Worm (Caenorhabditis elegans) whole organism, L4 larva: ENCODE results near the gene R11G1.7.

ENCODE experiments used
- D1046.2 ChIP-seq: fragments of 200-800 bp; sonication (Bioruptor generic); IDR thresholded peaks from 2 replicates; pipeline ENCODE4 v1.3.6; 2022; ENCODE audit warnings: missing genetic modification characterization, missing compliant biosample characterization
- F10B5.3 ChIP-seq: sonication (generic microtip); optimal IDR thresholded peaks from 2 replicates; lab custom pipeline; 2016; ENCODE audit warnings: mild to moderate bottlenecking, missing genetic modification characterization, missing compliant biosample characterization
- R02D3.7 ChIP-seq: fragments of 150-350 bp; sonication (generic microtip); optimal IDR thresholded peaks from 3 replicates; lab custom pipeline; 2014; ENCODE audit warnings: missing biosample characterization, missing genetic modification characterization
- T26A8.4 ChIP-seq: fragments of 200-800 bp; sonication (Bioruptor generic); IDR thresholded peaks from 2 replicates; pipeline ENCODE4 v1.3.6; 2022; ENCODE audit warnings: missing genetic modification characterization, missing compliant biosample characterization
- Y48G9A.11 ChIP-seq: fragments of 200-800 bp; sonication (Bioruptor generic); IDR thresholded peaks from 2 replicates; pipeline ENCODE4 v1.3.6; 2022; ENCODE audit warnings: missing genetic modification reagents, missing genetic modification characterization, missing compliant biosample characterization
- Y75B8A.6 ChIP-seq: fragments of 200-800 bp; sonication (Bioruptor generic); IDR thresholded peaks from 2 replicates; pipeline ENCODE4 v1.3.6; 2022; ENCODE audit warnings: missing genetic modification reagents, missing genetic modification characterization, missing compliant biosample characterization
- aha-1 ChIP-seq: fragments of 150-350 bp; peaks from one replicate; lab custom pipeline; 2014; ENCODE audit warnings: missing biosample characterization, missing genetic modification characterization
- aly-2 ChIP-seq: sonication (generic microtip); optimal IDR thresholded peaks from 2 replicates; lab custom pipeline; 2018; ENCODE audit warnings: missing biosample characterization, missing genetic modification characterization
- arid-1 ChIP-seq: fragments of 200-800 bp; sonication (Bioruptor generic); conservative IDR thresholded peaks from 2 replicates; pipeline ENCODE4 v1.3.6; 2022; ENCODE audit warnings: missing genetic modification reagents, missing genetic modification characterization, missing compliant biosample characterization
- ceh-20 ChIP-seq: fragments of 200-800 bp; sonication (Bioruptor generic); IDR thresholded peaks from 2 replicates; pipeline ENCODE4 v1.3.6; 2022; ENCODE audit warnings: missing genetic modification reagents, missing genetic modification characterization, missing compliant biosample characterization
- ceh-44 ChIP-seq: fragments of 200-800 bp; sonication (Bioruptor generic); IDR thresholded peaks from 2 replicates; pipeline ENCODE4 v1.3.6; 2022; ENCODE audit warnings: missing genetic modification reagents, missing genetic modification characterization, missing compliant biosample characterization
- cey-2 ChIP-seq: sonication (generic microtip); optimal IDR thresholded peaks from 3 replicates; lab custom pipeline; 2017; ENCODE audit warnings: missing genetic modification characterization, mild to moderate bottlenecking, missing compliant biosample characterization, antibody characterized with exemption, borderline replicate concordance; ENCODE audit not compliant: insufficient read depth
- daf-12 ChIP-seq: fragments of 150-350 bp; optimal IDR thresholded peaks from 2 replicates; lab custom pipeline; 2014; ENCODE audit warnings: missing biosample characterization, missing genetic modification reagents, missing genetic modification characterization
- daf-8 ChIP-seq: fragments of 200-800 bp; sonication (Bioruptor generic); IDR thresholded peaks from 2 replicates; pipeline ENCODE4 v1.3.6; 2022; ENCODE audit warnings: missing genetic modification characterization, missing compliant biosample characterization
- dmd-6 ChIP-seq: fragments of 200-800 bp; sonication (Bioruptor generic); IDR thresholded peaks from 2 replicates; pipeline ENCODE4 v1.3.6; 2022; ENCODE audit warnings: missing genetic modification reagents, missing genetic modification characterization, missing compliant biosample characterization
- dmd-8 ChIP-seq: fragments of 200-800 bp; sonication (Bioruptor generic); IDR thresholded peaks from 2 replicates; pipeline ENCODE4 v1.3.6; 2022; ENCODE audit warnings: missing genetic modification characterization, missing compliant biosample characterization
- dmd-9 ChIP-seq: fragments of 200-800 bp; sonication (Bioruptor generic); IDR thresholded peaks from 2 replicates; pipeline ENCODE4 v1.3.6; 2022; ENCODE audit warnings: missing genetic modification reagents, missing genetic modification characterization, missing compliant biosample characterization
- duxl-1 ChIP-seq: sonication (generic microtip); optimal IDR thresholded peaks from 2 replicates; lab custom pipeline; 2016; ENCODE audit warnings: mild to moderate bottlenecking, missing genetic modification characterization, moderate library complexity, missing compliant biosample characterization; ENCODE audit not compliant: poor library complexity
- dve-1 ChIP-seq: sonication (generic microtip); optimal IDR thresholded peaks from 2 replicates; lab custom pipeline; 2017; ENCODE audit warnings: antibody characterized with exemption, mild to moderate bottlenecking, missing genetic modification characterization, missing compliant biosample characterization; ENCODE audit not compliant: insufficient read depth
- hif-1 ChIP-seq, 2 experiments: sonication (generic microtip); optimal IDR thresholded peaks; 2 replicates each; lab custom pipeline; 2016 to 2017; ENCODE audit warnings: missing compliant biosample characterization in 2 of 2, missing genetic modification characterization in 2 of 2, missing genetic modification reagents in 2 of 2, missing genotype in 2 of 2, mild to moderate bottlenecking in 1 of 2
- hlh-30 ChIP-seq: sonication (generic microtip); optimal IDR thresholded peaks from 2 replicates; lab custom pipeline; 2017; ENCODE audit warnings: antibody characterized with exemption, mild to moderate bottlenecking, missing genetic modification characterization, missing compliant biosample characterization; ENCODE audit not compliant: insufficient read depth
- lim-7 ChIP-seq: fragments of 200-800 bp; sonication (Bioruptor generic); IDR thresholded peaks from 2 replicates; pipeline ENCODE4 v1.3.6; 2022; ENCODE audit warnings: missing genetic modification characterization, missing compliant biosample characterization
- lin-29 ChIP-seq: fragments of 200-800 bp; sonication (Bioruptor generic); IDR thresholded peaks from 2 replicates; pipeline ENCODE4 v1.3.6; 2022; ENCODE audit warnings: missing genetic modification reagents, missing genetic modification characterization, missing compliant biosample characterization
- lin-38 ChIP-seq: fragments of 200-800 bp; sonication (Bioruptor generic); IDR thresholded peaks from 2 replicates; pipeline ENCODE4 v1.3.6; 2022; ENCODE audit warnings: missing genetic modification reagents, missing genetic modification characterization, missing compliant biosample characterization
- lin-39 ChIP-seq: fragments of 150-350 bp; optimal IDR thresholded peaks from 2 replicates; lab custom pipeline; 2014; ENCODE audit warnings: missing biosample characterization, missing genetic modification reagents, missing genetic modification characterization
- lir-3 ChIP-seq: sonication (generic microtip); optimal IDR thresholded peaks from 2 replicates; lab custom pipeline; 2016; ENCODE audit warnings: mild to moderate bottlenecking, missing genetic modification characterization, missing compliant biosample characterization
- lsy-2 ChIP-seq, 2 experiments: fragments of 150-350 bp in 1 of 2; sonication (generic microtip) in 1 of 2; optimal IDR thresholded peaks; 2 replicates each; lab custom pipeline; 2014 to 2017; ENCODE audit warnings: missing biosample characterization in 2 of 2, missing genetic modification characterization in 2 of 2
- madf-5 ChIP-seq, 2 experiments: fragments of 200-800 bp; sonication (Bioruptor generic); IDR thresholded peaks; 2 replicates each; pipeline ENCODE4 v1.3.6; 2022; ENCODE audit warnings: missing compliant biosample characterization in 2 of 2, missing genetic modification characterization in 2 of 2
- madf-9 ChIP-seq: fragments of 200-800 bp; sonication (Bioruptor generic); conservative IDR thresholded peaks from 2 replicates; pipeline ENCODE4 v1.3.6; 2022; ENCODE audit warnings: missing genetic modification reagents, missing genetic modification characterization, missing compliant biosample characterization
- mdl-1 ChIP-seq, 2 experiments: fragments of 150-350 bp in 1 of 2; sonication (generic microtip) in 1 of 2; optimal IDR thresholded peaks; 2 replicates each; lab custom pipeline; 2014 to 2017; ENCODE audit warnings: missing biosample characterization in 2 of 2, missing genetic modification characterization in 2 of 2
- mdt-29 ChIP-seq: fragments of 200-800 bp; sonication (Bioruptor generic); IDR thresholded peaks from 2 replicates; pipeline ENCODE4 v1.3.6; 2022; ENCODE audit warnings: missing genetic modification reagents, missing genetic modification characterization, missing compliant biosample characterization
- mes-2 ChIP-seq: sonication (generic microtip); optimal IDR thresholded peaks from 2 replicates; lab custom pipeline; 2016; ENCODE audit warnings: missing genotype, mild to moderate bottlenecking, missing genetic modification characterization, missing compliant biosample characterization; ENCODE audit not compliant: poor library complexity, severe bottlenecking
- nhr-102 ChIP-seq: sonication (generic microtip); optimal IDR thresholded peaks from 2 replicates; lab custom pipeline; 2016; ENCODE audit warnings: mild to moderate bottlenecking, missing genetic modification characterization, moderate library complexity, missing compliant biosample characterization
- nhr-41 ChIP-seq: fragments of 200-800 bp; sonication (Bioruptor generic); IDR thresholded peaks from 2 replicates; pipeline ENCODE4 v1.3.6; 2022; ENCODE audit warnings: missing genetic modification reagents, missing genetic modification characterization, missing compliant biosample characterization
- nhr-42 ChIP-seq: fragments of 200-800 bp; sonication (Bioruptor generic); IDR thresholded peaks from 2 replicates; pipeline ENCODE4 v1.3.6; 2022; ENCODE audit warnings: missing genetic modification characterization, missing compliant biosample characterization
- nhr-48 ChIP-seq: sonication (generic microtip); optimal IDR thresholded peaks from 2 replicates; lab custom pipeline; 2016; ENCODE audit warnings: mild to moderate bottlenecking, missing genetic modification characterization, missing compliant biosample characterization
- nhr-6 ChIP-seq: fragments of 150-350 bp; optimal IDR thresholded peaks from 2 replicates; lab custom pipeline; 2014; ENCODE audit warnings: missing biosample characterization, missing genetic modification characterization
- php-3 ChIP-seq: fragments of 200-800 bp; sonication (Bioruptor generic); IDR thresholded peaks from 2 replicates; pipeline ENCODE4 v1.3.6; 2022; ENCODE audit warnings: missing genetic modification reagents, missing genetic modification characterization, missing compliant biosample characterization
- pqm-1 ChIP-seq: sonication (generic microtip); optimal IDR thresholded peaks from 2 replicates; lab custom pipeline; 2017; ENCODE audit warnings: missing biosample characterization, missing genetic modification characterization
- rbr-2 ChIP-seq: sonication (generic microtip); optimal IDR thresholded peaks from 2 replicates; lab custom pipeline; 2016; ENCODE audit warnings: missing genotype, missing genetic modification characterization, missing compliant biosample characterization
- saeg-2 ChIP-seq: fragments of 200-800 bp; sonication (Bioruptor generic); IDR thresholded peaks from 2 replicates; pipeline ENCODE4 v1.3.6; 2022; ENCODE audit warnings: missing genetic modification reagents, missing genetic modification characterization, missing compliant biosample characterization
- sdz-12 ChIP-seq: fragments of 200-800 bp; sonication (Bioruptor generic); optimal IDR thresholded peaks from 2 replicates; lab custom pipeline; 2018; ENCODE audit warnings: mild to moderate bottlenecking, missing genetic modification characterization, missing compliant biosample characterization
- snpc-1.2 ChIP-seq: fragments of 200-800 bp; sonication (Bioruptor generic); IDR thresholded peaks from 2 replicates; pipeline ENCODE4 v1.3.6; 2022; ENCODE audit warnings: missing genetic modification reagents, missing genetic modification characterization, missing compliant biosample characterization
- snpc-4 ChIP-seq: fragments of 150-350 bp; optimal IDR thresholded peaks from 2 replicates; lab custom pipeline; 2014; ENCODE audit warnings: missing biosample characterization, missing genetic modification characterization
- spr-1 ChIP-seq: sonication (generic microtip); optimal IDR thresholded peaks from 2 replicates; lab custom pipeline; 2016; ENCODE audit warnings: mild to moderate bottlenecking, missing genetic modification characterization, missing compliant biosample characterization
- tag-97 ChIP-seq: fragments of 200-800 bp; sonication (Bioruptor generic); IDR thresholded peaks from 2 replicates; pipeline ENCODE4 v1.3.6; 2022; ENCODE audit warnings: missing genetic modification characterization, missing compliant biosample characterization
- tra-1 ChIP-seq: fragments of 200-800 bp; sonication (Bioruptor generic); IDR thresholded peaks from 2 replicates; pipeline ENCODE4 v1.3.6; 2022; ENCODE audit warnings: missing genetic modification reagents, missing genetic modification characterization, missing compliant biosample characterization
- unc-130 ChIP-seq: sonication (generic microtip); optimal IDR thresholded peaks from 2 replicates; lab custom pipeline; 2016; ENCODE audit warnings: missing genetic modification reagents, missing genetic modification characterization, missing compliant biosample characterization
- zag-1 ChIP-seq: fragments of 150-350 bp; optimal IDR thresholded peaks from 2 replicates; lab custom pipeline; 2014; ENCODE audit warnings: missing biosample characterization, missing genetic modification characterization
- zfp-3 ChIP-seq: fragments of 200-800 bp; sonication (Bioruptor generic); conservative IDR thresholded peaks from 2 replicates; pipeline ENCODE4 v1.3.6; 2022; ENCODE audit warnings: missing genetic modification reagents, missing genetic modification characterization, missing compliant biosample characterization

The R11G1.7 gene

ce11 chrX:3631550-3631949, 24.5 kb upstream of the R11G1.7 start (continued):
- TF ChIP-seq hlh-30 (tag; lab: Kevin White, UChicago) (no peak), madf-5 (GFP tag; IDR thresholded peaks at IDR 0.05; lab: Robert Waterston, UW) (peak in 1 of 2 experiments; percentile 56; a peak in 1 of 4 replicates), aha-1 (tag; lab: Kevin White, UChicago) (no peak), T26A8.4 (GFP tag; lab: Robert Waterston, UW) (no peak), R02D3.7 (tag; lab: Kevin White, UChicago) (no peak), daf-12 (tag; lab: Kevin White, UChicago) (no peak), ceh-20 (GFP tag; lab: Robert Waterston, UW) (no peak), hif-1 (tag; optimal IDR thresholded peaks at IDR 0.05; lab: Kevin White, UChicago) (no peak), Y48G9A.11 (GFP tag; lab: Robert Waterston, UW) (peak; percentile 56), tra-1 (GFP tag; lab: Robert Waterston, UW) (no peak), mes-2 (no peak), lim-7 (peak; percentile 66), nhr-48 (tag; lab: Kevin White, UChicago) (no peak), D1046.2 (GFP tag; lab: Robert Waterston, UW) (peak; percentile 79; the same call in 1 of the 2 replicates), snpc-4 (tag; lab: Kevin White, UChicago) (no peak), mdt-29 (GFP tag; lab: Robert Waterston, UW) (no peak; the same call in 1 of the 2 replicates), lir-3 (tag; lab: Kevin White, UChicago) (no peak), lin-29 (GFP tag; lab: Robert Waterston, UW) (no peak), Y75B8A.6 (GFP tag; lab: Robert Waterston, UW) (peak; percentile 77; the same call in 1 of the 2 replicates), snpc-1.2 (peak; percentile 13; the same call in 1 of the 2 replicates), dmd-8 (GFP tag; lab: Robert Waterston, UW) (0 out of 2 replicates have a peak, but pooled peaks have one; percentile 20), duxl-1 (tag; lab: Kevin White, UChicago) (no peak), nhr-42 (GFP tag; lab: Robert Waterston, UW) (no peak), aly-2 (tag; lab: Kevin White, UChicago) (no peak), cey-2 (no peak), sdz-12 (GFP tag; lab: Kevin White, UChicago) (no peak), dve-1 (tag; lab: Kevin White, UChicago) (no peak), daf-8 (no peak), dmd-9 (GFP tag; lab: Robert Waterston, UW) (no peak), zag-1 (tag; lab: Kevin White, UChicago) (no peak), php-3 (no peak), unc-130 (GFP tag; lab: Kevin White, UChicago) (no peak), pqm-1 (tag; lab: Kevin White, UChicago) (no peak), lin-39 (tag; lab: Kevin White, UChicago) (no peak), dmd-6 (no peak), nhr-6 (tag; lab: Kevin White, UChicago) (no peak), zfp-3 (GFP tag; lab: Robert Waterston, UW) (no peak), spr-1 (tag; lab: Kevin White, UChicago) (no peak), F10B5.3 (tag; lab: Kevin White, UChicago) (no peak), arid-1 (GFP tag; lab: Robert Waterston, UW) (0 out of 2 replicates have a peak, but pooled peaks have one; percentile 3), lin-38 (GFP tag; lab: Robert Waterston, UW) (no peak), nhr-102 (tag; lab: Kevin White, UChicago) (no peak), tag-97 (peak; percentile 47; the same call in 1 of the 2 replicates), lsy-2 (tag; optimal IDR thresholded peaks at IDR 0.05; lab: Kevin White, UChicago) (no peak), ceh-44 (GFP tag; lab: Robert Waterston, UW) (peak; percentile 7; the same call in 1 of the 2 replicates), nhr-41 (GFP tag; lab: Robert Waterston, UW) (peak; percentile 53; the same call in 1 of the 2 replicates), rbr-2 (tag; lab: Kevin White, UChicago) (no peak), mdl-1 (tag; optimal IDR thresholded peaks at IDR 0.05; lab: Kevin White, UChicago) (no peak), saeg-2 (GFP tag; lab: Robert Waterston, UW) (0 out of 2 replicates have a peak, but pooled peaks have one; percentile 37), madf-9 (GFP tag; lab: Robert Waterston, UW) (no peak; the same call in 1 of the 2 replicates)
